Worm (Caenorhabditis elegans) whole organism, L1 larva: ENCODE data around the gene str-198.

Source experiments
- C34B4.2 ChIP-seq: sonication (generic microtip); optimal IDR thresholded peaks from 2 replicates; lab custom pipeline; 2017; ENCODE audit warnings: mild to moderate bottlenecking, missing genetic modification characterization, missing compliant biosample characterization
- Y116A8C.19 ChIP-seq: sonication (generic microtip); optimal IDR thresholded peaks from 2 replicates; lab custom pipeline; 2016; ENCODE audit warnings: missing compliant biosample characterization, missing genetic modification characterization, borderline replicate concordance
- aha-1 ChIP-seq: fragments of 150-350 bp; optimal IDR thresholded peaks from 2 replicates; lab custom pipeline; 2014; ENCODE audit warnings: missing biosample characterization, missing genetic modification characterization
- aly-2 ChIP-seq: fragments of 150-350 bp; optimal IDR thresholded peaks from 2 replicates; lab custom pipeline; 2014; ENCODE audit warnings: missing biosample characterization, missing genetic modification characterization
- blmp-1 ChIP-seq: fragments of 150-350 bp; optimal IDR thresholded peaks from 2 replicates; lab custom pipeline; 2014; ENCODE audit warnings: missing biosample characterization, missing genetic modification characterization
- ceh-63 ChIP-seq: fragments of 200-800 bp; sonication (Bioruptor generic); optimal IDR thresholded peaks from 2 replicates; lab custom pipeline; 2018; ENCODE audit warnings: mild to moderate bottlenecking, missing genetic modification characterization, missing compliant biosample characterization
- ceh-8 ChIP-seq: fragments of 200-800 bp; sonication (Bioruptor generic); optimal IDR thresholded peaks from 2 replicates; lab custom pipeline; 2018; ENCODE audit warnings: mild to moderate bottlenecking, missing genetic modification characterization, moderate library complexity, missing compliant biosample characterization
- ceh-82 ChIP-seq, 3 experiments: fragments of 150-350 bp in 1 of 3; sonication (generic microtip) in 2 of 3; optimal IDR thresholded peaks; 2 replicates each; lab custom pipeline; 2014 to 2017; ENCODE audit warnings: missing biosample characterization in 3 of 3, missing genetic modification characterization in 3 of 3
- ceh-88 ChIP-seq: fragments of 200-800 bp; sonication (Bioruptor generic); IDR thresholded peaks from 2 replicates; pipeline ENCODE4 v1.3.6; 2022; ENCODE audit warnings: missing genetic modification characterization, missing compliant biosample characterization
- dpl-1 ChIP-seq, 3 experiments: fragments of 150-350 bp in 2 of 3; sonication (generic microtip) in 1 of 3; optimal IDR thresholded peaks; 2 replicates each; lab custom pipeline; 2014 to 2017; ENCODE audit warnings: missing biosample characterization in 3 of 3, missing genetic modification characterization in 3 of 3, missing genetic modification reagents in 3 of 3
- efl-3 ChIP-seq: fragments of 200-800 bp; sonication (Bioruptor generic); optimal IDR thresholded peaks from 2 replicates; lab custom pipeline; 2018; ENCODE audit warnings: mild to moderate bottlenecking, missing genetic modification characterization, missing compliant biosample characterization
- egl-13 ChIP-seq: sonication (generic microtip); optimal IDR thresholded peaks from 2 replicates; lab custom pipeline; 2016; ENCODE audit warnings: missing genotype, missing genetic modification reagents, missing genetic modification characterization, missing compliant biosample characterization
- egl-27 ChIP-seq, 2 experiments: fragments of 150-350 bp in 1 of 2; sonication (generic microtip); optimal IDR thresholded peaks; 3 replicates each; lab custom pipeline; 2017 to 2018; ENCODE audit warnings: missing biosample characterization in 2 of 2, missing genetic modification characterization in 2 of 2, missing genetic modification reagents in 2 of 2
- elt-2 ChIP-seq: sonication (generic microtip); optimal IDR thresholded peaks from 2 replicates; lab custom pipeline; 2016; ENCODE audit warnings: missing genetic modification characterization, mild to moderate bottlenecking, inconsistent platforms, missing compliant biosample characterization, missing genetic modification reagents
- elt-3 ChIP-seq, 6 experiments: fragments of 150-350 bp in 1 of 6; sonication (generic microtip); optimal IDR thresholded peaks; 2 replicates each; lab custom pipeline; 2017 to 2018; ENCODE audit warnings: missing biosample characterization in 6 of 6, missing genetic modification characterization in 6 of 6, inconsistent platforms in 1 of 6
- fkh-8 ChIP-seq: sonication (generic microtip); optimal IDR thresholded peaks from 2 replicates; lab custom pipeline; 2016; ENCODE audit warnings: mild to moderate bottlenecking, missing genetic modification characterization, missing compliant biosample characterization
- grh-1 ChIP-seq: fragments of 200-800 bp; sonication (Bioruptor generic); IDR thresholded peaks from 2 replicates; pipeline ENCODE4 v1.3.6; 2022; ENCODE audit warnings: missing genetic modification reagents, missing genetic modification characterization, missing compliant biosample characterization
- hlh-17 ChIP-seq: fragments of 200-800 bp; sonication (Bioruptor generic); optimal IDR thresholded peaks from 2 replicates; lab custom pipeline; 2018; ENCODE audit warnings: missing genetic modification characterization, mild to moderate bottlenecking, missing compliant biosample characterization, moderate library complexity, borderline replicate concordance
- hpl-2 ChIP-seq: fragments of 150-350 bp; optimal IDR thresholded peaks from 2 replicates; lab custom pipeline; 2014; ENCODE audit warnings: missing biosample characterization, missing genetic modification reagents, missing genetic modification characterization
- irx-1 ChIP-seq: sonication (generic microtip); optimal IDR thresholded peaks from 2 replicates; lab custom pipeline; 2016; ENCODE audit warnings: missing genetic modification characterization, missing compliant biosample characterization
- isw-1 ChIP-seq: fragments of 200-800 bp; sonication (Bioruptor generic); IDR thresholded peaks from 2 replicates; pipeline ENCODE4 v1.3.6; 2022; ENCODE audit warnings: missing genetic modification characterization, missing compliant biosample characterization
- lin-13 ChIP-seq: fragments of 150-350 bp; optimal IDR thresholded peaks from 2 replicates; lab custom pipeline; 2014; ENCODE audit warnings: missing biosample characterization, missing genetic modification reagents, missing genetic modification characterization
- lin-14 ChIP-seq: fragments of 200-800 bp; sonication (Bioruptor generic); optimal IDR thresholded peaks from 2 replicates; lab custom pipeline; 2018; ENCODE audit warnings: mild to moderate bottlenecking, missing genetic modification characterization, moderate library complexity, missing compliant biosample characterization
- lin-39 ChIP-seq: fragments of 150-350 bp; optimal IDR thresholded peaks from 2 replicates; lab custom pipeline; 2014; ENCODE audit warnings: missing biosample characterization, missing genetic modification reagents, missing genetic modification characterization
- mdl-1 ChIP-seq, 2 experiments: fragments of 150-350 bp; optimal IDR thresholded peaks; 2 replicates each; lab custom pipeline; 2014 to 2017; ENCODE audit warnings: missing biosample characterization in 2 of 2, missing genetic modification characterization in 2 of 2, inconsistent platforms in 1 of 2
- mef-2 ChIP-seq: fragments of 150-350 bp; optimal IDR thresholded peaks from 2 replicates; lab custom pipeline; 2014; ENCODE audit warnings: missing biosample characterization, missing genetic modification characterization
- mep-1 ChIP-seq: fragments of 150-350 bp; optimal IDR thresholded peaks from 2 replicates; lab custom pipeline; 2014; ENCODE audit warnings: missing biosample characterization, missing genetic modification characterization
- nhr-12 ChIP-seq: sonication (generic microtip); optimal IDR thresholded peaks from 2 replicates; lab custom pipeline; 2017; ENCODE audit warnings: missing biosample characterization, missing genetic modification characterization
- nhr-19 ChIP-seq: fragments of 200-800 bp; sonication (Bioruptor generic); conservative IDR thresholded peaks from 2 replicates; pipeline ENCODE4 v1.3.6; 2022; ENCODE audit warnings: missing genetic modification characterization, missing compliant biosample characterization
- nhr-20 ChIP-seq: sonication (generic microtip); optimal IDR thresholded peaks from 2 replicates; lab custom pipeline; 2016; ENCODE audit warnings: mild to moderate bottlenecking, missing genetic modification characterization, missing compliant biosample characterization
- nhr-237 ChIP-seq: fragments of 150-350 bp; optimal IDR thresholded peaks from 2 replicates; lab custom pipeline; 2014; ENCODE audit warnings: missing biosample characterization, missing genetic modification characterization
- nhr-28 ChIP-seq: fragments of 150-350 bp; optimal IDR thresholded peaks from 2 replicates; lab custom pipeline; 2014; ENCODE audit warnings: missing biosample characterization, missing genetic modification characterization
- nhr-47 ChIP-seq: sonication (generic microtip); optimal IDR thresholded peaks from 2 replicates; lab custom pipeline; 2016; ENCODE audit warnings: mild to moderate bottlenecking, missing genetic modification characterization, moderate library complexity, missing compliant biosample characterization
- nhr-77 ChIP-seq: fragments of 150-350 bp; optimal IDR thresholded peaks from 2 replicates; lab custom pipeline; 2014; ENCODE audit warnings: missing biosample characterization, missing genetic modification characterization
- pag-3 ChIP-seq: sonication (generic microtip); optimal IDR thresholded peaks from 2 replicates; lab custom pipeline; 2017; ENCODE audit warnings: missing genetic modification characterization, mild to moderate bottlenecking, missing compliant biosample characterization, antibody characterized with exemption, borderline replicate concordance; ENCODE audit not compliant: insufficient read depth
- pax-3 ChIP-seq: fragments of 200-800 bp; sonication (Bioruptor generic); optimal IDR thresholded peaks from 2 replicates; lab custom pipeline; 2018; ENCODE audit warnings: mild to moderate bottlenecking, missing genetic modification characterization, moderate library complexity, missing compliant biosample characterization
- pqm-1 ChIP-seq: sonication (generic microtip); optimal IDR thresholded peaks from 3 replicates; lab custom pipeline; 2017; ENCODE audit warnings: missing biosample characterization, missing genetic modification characterization
- rnt-1 ChIP-seq: sonication (generic microtip); optimal IDR thresholded peaks from 2 replicates; lab custom pipeline; 2016; ENCODE audit warnings: mild to moderate bottlenecking, missing genetic modification characterization, moderate library complexity, missing compliant biosample characterization
- snpc-4 ChIP-seq: fragments of 150-350 bp; optimal IDR thresholded peaks from 2 replicates; lab custom pipeline; 2014; ENCODE audit warnings: missing biosample characterization, missing genetic modification characterization
- snu-23 ChIP-seq: sonication (generic microtip); optimal IDR thresholded peaks from 2 replicates; lab custom pipeline; 2016; ENCODE audit warnings: missing genetic modification characterization, missing compliant biosample characterization
- sox-4 ChIP-seq: sonication (generic microtip); optimal IDR thresholded peaks from 2 replicates; lab custom pipeline; 2016; ENCODE audit warnings: missing genetic modification characterization, missing compliant biosample characterization
- sptf-1 ChIP-seq: fragments of 150-350 bp; optimal IDR thresholded peaks from 2 replicates; lab custom pipeline; 2014; ENCODE audit warnings: missing biosample characterization, missing genetic modification characterization
- sup-37 ChIP-seq: fragments of 200-800 bp; sonication (Bioruptor generic); optimal IDR thresholded peaks from 2 replicates; lab custom pipeline; 2018; ENCODE audit warnings: mild to moderate bottlenecking, missing genetic modification characterization, missing compliant biosample characterization
- swsn-7 ChIP-seq: sonication (generic microtip); optimal IDR thresholded peaks from 2 replicates; lab custom pipeline; 2016; ENCODE audit warnings: missing genetic modification characterization, missing compliant biosample characterization
- tlp-1 ChIP-seq: fragments of 150-350 bp; optimal IDR thresholded peaks from 2 replicates; lab custom pipeline; 2014; ENCODE audit warnings: missing biosample characterization, missing genetic modification characterization
- unc-62 ChIP-seq: fragments of 150-350 bp; optimal IDR thresholded peaks from 2 replicates; lab custom pipeline; 2014; ENCODE audit warnings: missing biosample characterization, missing genetic modification reagents, missing genetic modification characterization
- unc-86 ChIP-seq: sonication (generic microtip); optimal IDR thresholded peaks from 2 replicates; lab custom pipeline; 2016; ENCODE audit warnings: missing genetic modification characterization, missing compliant biosample characterization
- zag-1 ChIP-seq: fragments of 150-350 bp; optimal IDR thresholded peaks from 2 replicates; lab custom pipeline; 2014; ENCODE audit warnings: missing biosample characterization, missing genetic modification characterization
- ztf-11 ChIP-seq, 2 experiments: sonication (generic microtip); optimal IDR thresholded peaks; 2 replicates each; lab custom pipeline; 2016 to 2017; ENCODE audit warnings: missing genetic modification characterization in 2 of 2, missing biosample characterization in 1 of 2, missing compliant biosample characterization in 1 of 2
- ztf-4 ChIP-seq: fragments of 150-350 bp; optimal IDR thresholded peaks from 2 replicates; lab custom pipeline; 2014; ENCODE audit warnings: missing biosample characterization, missing genetic modification characterization

The str-198 gene

ce11 chrV:16020042-16020441 lies 27.6 kb upstream of the str-198 start, which contains the start of gene srx-44:
srx-44 (plus strand) TSS chrV:16020342.
- TF ChIP-seq swsn-7 (tag; lab: Kevin White, UChicago) (no peak), nhr-28 (tag; lab: Kevin White, UChicago) (no peak), hpl-2 (GFP tag; lab: Kevin White, UChicago) (no peak), mep-1 (tag; lab: Kevin White, UChicago) (no peak), C34B4.2 (no peak), Y116A8C.19 (tag; lab: Kevin White, UChicago) (no peak), tlp-1 (tag; lab: Kevin White, UChicago) (no peak)

- TF ChIP-seq aly-2 (tag; lab: Kevin White, UChicago): no peak
- TF ChIP-seq ceh-8 (GFP tag; lab: Kevin White, UChicago): no peak
- peak; percentile 16 for TF ChIP-seq elt-2 (tag; lab: Kevin White, UChicago)
- no peak for TF ChIP-seq efl-3 (GFP tag; lab: Kevin White, UChicago)
- peak; percentile 52 for TF ChIP-seq swsn-7 (tag; lab: Kevin White, UChicago)
- no peak for TF ChIP-seq unc-86 (tag; lab: Kevin White, UChicago)
- TF ChIP-seq zag-1: no peak
- TF ChIP-seq fkh-8 (tag; lab: Kevin White, UChicago): no peak
- TF ChIP-seq aha-1 (tag; lab: Kevin White, UChicago): no peak
- TF ChIP-seq ztf-11 (tag; optimal IDR thresholded peaks at IDR 0.05; lab: Kevin White, UChicago): peak in 1 of 2 experiments; percentile 82
- TF ChIP-seq lin-14 (GFP tag; lab: Kevin White, UChicago): no peak
- no peak for TF ChIP-seq egl-27 (tag; optimal IDR thresholded peaks at IDR 0.05; lab: Kevin White, UChicago)
- TF ChIP-seq irx-1 (tag; lab: Kevin White, UChicago): peak; percentile 72
- no peak for TF ChIP-seq nhr-237
- peak; percentile 56 for TF ChIP-seq nhr-20 (tag; lab: Kevin White, UChicago)
- TF ChIP-seq nhr-77 (tag; lab: Kevin White, UChicago): no peak
- TF ChIP-seq blmp-1 (tag; lab: Kevin White, UChicago): no peak
- peak; percentile 73 for TF ChIP-seq nhr-47 (tag; lab: Kevin White, UChicago)
- no peak for TF ChIP-seq unc-62 (GFP tag; lab: Kevin White, UChicago)
- peak; percentile 49 for TF ChIP-seq isw-1
- peak; percentile 15 to 52 (median 36) for TF ChIP-seq ceh-82 (tag; optimal IDR thresholded peaks at IDR 0.05; lab: Kevin White, UChicago)
- no peak for TF ChIP-seq pag-3 (tag; lab: Kevin White, UChicago)
- TF ChIP-seq C34B4.2: no peak
- peak; percentile 82 to 91 (median 88) for TF ChIP-seq dpl-1 (GFP tag; optimal IDR thresholded peaks at IDR 0.05; lab: Kevin White, UChicago)
- peak; percentile 30 for TF ChIP-seq Y116A8C.19 (tag; lab: Kevin White, UChicago)
- TF ChIP-seq mdl-1 (tag; optimal IDR thresholded peaks at IDR 0.05; lab: Kevin White, UChicago): no peak
- no peak for TF ChIP-seq grh-1 (GFP tag; lab: Robert Waterston, UW)
- TF ChIP-seq sptf-1 (tag; lab: Kevin White, UChicago): no peak
- peak; percentile 96 for TF ChIP-seq rnt-1 (tag; lab: Kevin White, UChicago)
- TF ChIP-seq mef-2 (tag; lab: Kevin White, UChicago): no peak
- no peak for TF ChIP-seq ceh-63 (GFP tag; lab: Kevin White, UChicago)
- TF ChIP-seq lin-39: no peak
- TF ChIP-seq sox-4: peak; percentile 51
- TF ChIP-seq snpc-4: peak; percentile 68
- no peak for TF ChIP-seq snu-23 (GFP tag; lab: Kevin White, UChicago)
- no peak for TF ChIP-seq elt-3 (tag; optimal IDR thresholded peaks at IDR 0.05; lab: Kevin White, UChicago)
- no peak for TF ChIP-seq mep-1 (tag; lab: Kevin White, UChicago)
- no peak for TF ChIP-seq egl-13
- TF ChIP-seq sup-37 (GFP tag; lab: Kevin White, UChicago): no peak
- TF ChIP-seq lin-13: no peak
- no peak for TF ChIP-seq ceh-88 (GFP tag; lab: Robert Waterston, UW)
- no peak for TF ChIP-seq pqm-1 (tag; lab: Kevin White, UChicago)
- TF ChIP-seq hlh-17 (GFP tag; lab: Kevin White, UChicago): no peak
- no peak for TF ChIP-seq nhr-12 (tag; lab: Kevin White, UChicago)
- peak; percentile 40 for TF ChIP-seq pax-3 (tag; lab: Kevin White, UChicago)
- TF ChIP-seq ztf-4 (tag; lab: Kevin White, UChicago): no peak
- TF ChIP-seq nhr-19 (GFP tag; lab: Robert Waterston, UW): no peak; the same call in 1 of the 2 replicates
Measured at ce11 chrV:16022600-16022999, 25.0 kb upstream of the str-198 start.
